Worm (Caenorhabditis elegans): ENCODE data around the gene cpf-1.

DNA sequence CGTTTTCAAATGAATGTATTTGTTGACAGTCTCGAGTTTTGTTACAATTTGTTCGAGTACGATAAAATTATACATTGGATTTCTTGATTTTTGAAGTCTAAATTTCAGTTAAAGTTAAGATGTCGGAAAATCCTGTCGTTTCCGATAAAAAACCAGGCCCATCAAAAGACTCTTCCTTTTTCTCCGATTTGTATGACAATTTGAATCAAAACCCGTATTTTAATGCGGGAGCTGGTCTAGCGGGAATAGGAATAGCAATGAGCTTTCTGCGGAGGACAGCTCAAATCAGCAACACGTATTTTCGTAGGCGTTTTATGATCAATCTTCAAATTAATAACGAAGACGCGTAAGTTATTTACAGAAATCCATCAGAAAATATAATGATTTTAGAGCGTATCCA, 31.3 kb downstream of the cpf-1 start, which contains the start of gene bcs-1:
- no peak for TF ChIP-seq nhr-12 (tag; optimal IDR thresholded peaks at IDR 0.05)
- no peak for TF ChIP-seq nhr-2 (tag; optimal IDR thresholded peaks at IDR 0.05)
- no peak for TF ChIP-seq pha-4 (tag; optimal IDR thresholded peaks at IDR 0.05)
- TF ChIP-seq unc-39 (tag; optimal IDR thresholded peaks at IDR 0.05) = no peak
- TF ChIP-seq elt-1 (tag; optimal IDR thresholded peaks at IDR 0.05; ENCODE audit: borderline replicate concordance, insufficient read depth) = no peak
- no peak for TF ChIP-seq M03D4.4 (tag; optimal IDR thresholded peaks at IDR 0.05)
- TF ChIP-seq ces-1 (GFP tag; optimal IDR thresholded peaks at IDR 0.05) = no peak
- no peak for TF ChIP-seq nhr-237 (tag; optimal IDR thresholded peaks at IDR 0.05)
- TF ChIP-seq mab-5 (tag; optimal IDR thresholded peaks at IDR 0.05) = no peak
- TF ChIP-seq elt-3 (tag; optimal IDR thresholded peaks at IDR 0.05) = no peak
